Fruit fly (Drosophila melanogaster): ENCODE results near the gene CG11147.

- TF ChIP-seq CG6854 (GFP tag; optimal IDR thresholded peaks at IDR 0.05) (no peak), Smox (GFP tag; optimal IDR thresholded peaks at IDR 0.05) (no peak), Hr39 (GFP tag; optimal IDR thresholded peaks at IDR 0.05) (no peak), esn (GFP tag; optimal IDR thresholded peaks at IDR 0.05) (no peak), pdm3 (GFP tag; optimal IDR thresholded peaks at IDR 0.05) (no peak)
These were observed 4.8 kb upstream of the CG11147 start, which contains the start of gene CG11029 for dm6 chr2L:5745857-5746256.
